Worm (Caenorhabditis elegans) whole organism, late embryonic: ENCODE data around the gene ttr-25.

Experiments used
- ama-1 ChIP-seq: fragments of 150-350 bp; optimal IDR thresholded peaks from 2 replicates; lab custom pipeline; 2014
- fkh-10 ChIP-seq: fragments of 150-350 bp; optimal IDR thresholded peaks from 2 replicates; lab custom pipeline; 2014; ENCODE audit warnings: missing biosample characterization, missing genetic modification reagents, missing genetic modification characterization
- hlh-6 ChIP-seq: sonication (generic microtip); optimal IDR thresholded peaks from 2 replicates; lab custom pipeline; 2016; ENCODE audit warnings: missing genotype, missing genetic modification characterization, missing compliant biosample characterization
- odd-2 ChIP-seq: sonication (generic microtip); optimal IDR thresholded peaks from 2 replicates; lab custom pipeline; 2017; ENCODE audit warnings: antibody characterized with exemption, mild to moderate bottlenecking, missing genetic modification characterization, missing compliant biosample characterization

ce11 chrV:18592448-18592847 lies 35.9 kb downstream of the ttr-25 start, which contains the start of gene grdn-1:
- TF ChIP-seq fkh-10 (no peak), odd-2 (tag; lab: Kevin White, UChicago) (no peak), hlh-6 (tag; lab: Kevin White, UChicago) (no peak), ama-1 (lab: Kevin White, UChicago) (no peak)
